Worm (Caenorhabditis elegans): ENCODE measurements around the gene hpo-28.

hpo-28 gene

ce11 chrIII:5677790-5678189 lies 31.3 kb downstream of the hpo-28 start, which contains the start of gene F54E7.9:
TSS of gene F54E7.9 (minus strand) at chrIII:5677890.
- TF ChIP-seq R02D3.7 (tag; optimal IDR thresholded peaks at IDR 0.05) (no peak), nhr-28 (tag; optimal IDR thresholded peaks at IDR 0.05) (no peak), ztf-4 (tag; optimal IDR thresholded peaks at IDR 0.05) (no peak), sea-2 (GFP tag; optimal IDR thresholded peaks at IDR 0.05) (no peak), nhr-67 (tag; optimal IDR thresholded peaks at IDR 0.05) (no peak), unc-39 (tag; optimal IDR thresholded peaks at IDR 0.05) (no peak), nhr-12 (tag; optimal IDR thresholded peaks at IDR 0.05) (no peak), pha-4 (tag; optimal IDR thresholded peaks at IDR 0.05) (no peak), aly-2 (tag; optimal IDR thresholded peaks at IDR 0.05) (no peak), fos-1 (tag; optimal IDR thresholded peaks at IDR 0.05) (no peak), ama-1 (optimal IDR thresholded peaks at IDR 0.05) (no peak), tbx-2 (tag; optimal IDR thresholded peaks at IDR 0.05) (no peak), ZK546.5 (tag; optimal IDR thresholded peaks at IDR 0.05) (no peak)

ce11 chrIII:5675384-5675984 lies 33.6 kb downstream of the hpo-28 start:
- TF ChIP-seq nhr-12 (tag; optimal IDR thresholded peaks at IDR 0.05) (no peak), ceh-82 (tag; optimal IDR thresholded peaks at IDR 0.05) (no peak), ama-1 (optimal IDR thresholded peaks at IDR 0.05) (no peak), sea-2 (GFP tag; optimal IDR thresholded peaks at IDR 0.05) (no peak), eor-1 (tag; optimal IDR thresholded peaks at IDR 0.05) (no peak), nhr-43 (tag; optimal IDR thresholded peaks at IDR 0.05; ENCODE audit: poor library complexity, severe bottlenecking) (no peak), skn-1 (tag; optimal IDR thresholded peaks at IDR 0.05) (no peak), elt-2 (tag; optimal IDR thresholded peaks at IDR 0.05) (no peak), nhr-237 (tag; optimal IDR thresholded peaks at IDR 0.05) (no peak), pha-4 (tag; optimal IDR thresholded peaks at IDR 0.05) (no peak), egl-5 (tag; optimal IDR thresholded peaks at IDR 0.05) (no peak), nhr-28 (tag; optimal IDR thresholded peaks at IDR 0.05) (no peak)

- TF ChIP-seq nhr-43 (tag; optimal IDR thresholded peaks at IDR 0.05; ENCODE audit: poor library complexity, severe bottlenecking): no peak
- TF ChIP-seq fos-1 (tag; optimal IDR thresholded peaks at IDR 0.05): no peak
- no peak for TF ChIP-seq fkh-10 (GFP tag; optimal IDR thresholded peaks at IDR 0.05)
- no peak for TF ChIP-seq nhr-25 (tag; optimal IDR thresholded peaks at IDR 0.05)
- no peak for TF ChIP-seq daf-12 (tag; optimal IDR thresholded peaks at IDR 0.05)
Measured at ce11 chrIII:5674196-5674595, 34.9 kb downstream of the hpo-28 start.

- TF ChIP-seq nfya-1 (tag; optimal IDR thresholded peaks at IDR 0.05; ENCODE audit: insufficient read depth): peak; percentile 12
- no peak for TF ChIP-seq nhr-23 (tag; optimal IDR thresholded peaks at IDR 0.05)
- TF ChIP-seq elt-1 (tag; optimal IDR thresholded peaks at IDR 0.05): peak; percentile 22
- peak; percentile 19 for TF ChIP-seq hmg-11 (tag; optimal IDR thresholded peaks at IDR 0.05)
- peak; percentile 37 for TF ChIP-seq pha-4 (tag; optimal IDR thresholded peaks at IDR 0.05)
- no peak for TF ChIP-seq nhr-77 (tag; optimal IDR thresholded peaks at IDR 0.05)
- TF ChIP-seq lin-15B (tag; optimal IDR thresholded peaks at IDR 0.05): no peak
- TF ChIP-seq nhr-25 (tag; optimal IDR thresholded peaks at IDR 0.05): peak; percentile 76
- TF ChIP-seq ZK546.5 (tag; optimal IDR thresholded peaks at IDR 0.05): no peak
- peak; percentile 3 for TF ChIP-seq elt-2 (tag; optimal IDR thresholded peaks at IDR 0.05)
Measured at ce11 chrIII:5667952-5668489, 41.1 kb downstream of the hpo-28 start.

- TF ChIP-seq lin-39 (tag; optimal IDR thresholded peaks at IDR 0.05) (no peak), nhr-76 (tag; optimal IDR thresholded peaks at IDR 0.05) (no peak), ztf-4 (tag; optimal IDR thresholded peaks at IDR 0.05) (no peak), ztf-11 (tag; optimal IDR thresholded peaks at IDR 0.05) (no peak), lin-15B (tag; optimal IDR thresholded peaks at IDR 0.05) (no peak), ceh-82 (tag; optimal IDR thresholded peaks at IDR 0.05) (no peak), ceh-28 (tag; optimal IDR thresholded peaks at IDR 0.05) (no peak), ceh-9 (tag; optimal IDR thresholded peaks at IDR 0.05) (no peak), nhr-28 (tag; optimal IDR thresholded peaks at IDR 0.05) (no peak), hmg-11 (tag; optimal IDR thresholded peaks at IDR 0.05) (no peak), snpc-4 (tag; optimal IDR thresholded peaks at IDR 0.05) (no peak), ceh-16 (tag; optimal IDR thresholded peaks at IDR 0.05) (no peak), tbx-2 (tag; optimal IDR thresholded peaks at IDR 0.05) (no peak), elt-3 (tag; optimal IDR thresholded peaks at IDR 0.05) (no peak), fkh-10 (GFP tag; optimal IDR thresholded peaks at IDR 0.05) (no peak), jun-1 (tag; optimal IDR thresholded peaks at IDR 0.05) (no peak), pha-4 (tag; optimal IDR thresholded peaks at IDR 0.05) (no peak), nhr-67 (tag; optimal IDR thresholded peaks at IDR 0.05) (no peak), fkh-2 (tag; optimal IDR thresholded peaks at IDR 0.05) (no peak), unc-39 (tag; optimal IDR thresholded peaks at IDR 0.05) (no peak)
Measured at ce11 chrIII:5665710-5666109, 43.4 kb downstream of the hpo-28 start.
